Worm (Caenorhabditis elegans): ENCODE results near the gene R04F11.2.
A peak's percentile ranks its signal among the peaks of the same experiment; 100 is the strongest.

R04F11.2 gene

DNA sequence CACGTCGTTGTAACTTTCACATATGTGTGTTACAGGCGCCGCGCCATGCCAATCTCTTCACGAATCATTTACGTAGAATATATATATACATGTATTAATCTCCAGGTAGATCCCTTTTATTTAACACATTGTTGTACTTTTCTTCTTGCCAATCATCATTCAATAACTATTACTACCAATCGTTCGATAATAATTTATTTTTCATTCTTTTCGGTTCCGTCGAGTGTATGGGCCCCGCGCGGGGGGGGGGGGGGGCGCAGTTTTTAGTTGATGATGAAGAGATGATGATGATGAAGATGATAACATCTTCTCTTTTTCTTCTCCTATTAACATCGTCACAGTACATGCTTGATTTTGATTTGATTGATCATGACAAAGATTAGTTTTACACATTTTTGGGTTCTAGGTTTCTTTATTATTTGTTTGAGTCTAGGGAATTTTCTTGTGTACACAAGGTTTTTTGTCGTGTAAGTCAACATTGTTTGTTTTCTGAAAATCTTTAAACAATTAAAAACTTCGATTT is 18.9 kb upstream of the R04F11.2 start:
- TF ChIP-seq nhr-10 (tag; optimal IDR thresholded peaks at IDR 0.05) (no peak), blmp-1 (tag; optimal IDR thresholded peaks at IDR 0.05; ENCODE audit: insufficient read depth) (peak; percentile 20), ztf-1 (GFP tag; conservative IDR thresholded peaks at IDR 0.05) (no peak), sma-9 (GFP tag; optimal IDR thresholded peaks at IDR 0.05) (peak; percentile 66), sma-9 (tag; optimal IDR thresholded peaks at IDR 0.05) (no peak), nhr-11 (tag; optimal IDR thresholded peaks at IDR 0.05) (no peak), sma-3 (GFP tag; optimal IDR thresholded peaks at IDR 0.05) (peak; percentile 40)

DNA sequence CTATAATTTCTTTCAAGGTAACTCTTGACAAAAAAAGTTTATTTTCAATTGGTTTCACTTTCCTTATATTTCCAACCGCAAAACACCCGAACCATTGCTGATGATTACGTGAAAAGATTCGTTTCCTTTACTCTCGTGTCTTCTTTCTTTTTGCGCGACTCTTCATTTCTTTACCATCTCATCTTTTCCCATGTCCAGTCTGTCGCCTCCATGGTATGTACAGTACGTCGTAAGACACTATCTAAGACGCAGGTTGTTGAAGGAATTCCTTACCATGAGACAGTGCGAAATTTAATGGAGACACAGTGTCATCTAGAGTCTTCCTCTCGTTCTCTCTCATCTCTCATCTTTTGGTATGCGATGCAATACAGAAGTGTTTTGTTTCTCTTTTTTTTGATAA is 18.0 kb upstream of the R04F11.2 start:
- no peak for TF ChIP-seq ztf-4 (tag; optimal IDR thresholded peaks at IDR 0.05)
- TF ChIP-seq sem-4 (tag; optimal IDR thresholded peaks at IDR 0.05): peak; percentile 64
- TF ChIP-seq sma-3 (GFP tag; optimal IDR thresholded peaks at IDR 0.05): peak; percentile 86
- TF ChIP-seq nhr-11 (tag; optimal IDR thresholded peaks at IDR 0.05): no peak
- TF ChIP-seq F13H6.1 (tag; optimal IDR thresholded peaks at IDR 0.05): peak; percentile 71
- peak; percentile 80 for TF ChIP-seq crh-2 (tag; optimal IDR thresholded peaks at IDR 0.05)
- peak; percentile 87 for TF ChIP-seq nhr-21 (tag; optimal IDR thresholded peaks at IDR 0.05)
- TF ChIP-seq fos-1 (tag; optimal IDR thresholded peaks at IDR 0.05): peak; percentile 82
- TF ChIP-seq unc-55 (GFP tag; optimal IDR thresholded peaks at IDR 0.05): no peak
- TF ChIP-seq lsy-2 (tag; optimal IDR thresholded peaks at IDR 0.05): peak in 1 of 2 experiments; percentile 60
- TF ChIP-seq nhr-25 (tag; optimal IDR thresholded peaks at IDR 0.05): peak; percentile 88
- TF ChIP-seq lin-11 (tag; optimal IDR thresholded peaks at IDR 0.05): no peak
- TF ChIP-seq Y55F3AM.14 (GFP tag; optimal IDR thresholded peaks at IDR 0.05): no peak
- TF ChIP-seq C34F6.9 (tag; optimal IDR thresholded peaks at IDR 0.05): peak; percentile 54
- TF ChIP-seq nhr-129 (tag; optimal IDR thresholded peaks at IDR 0.05): peak; percentile 89
- TF ChIP-seq gmeb-1 (tag; optimal IDR thresholded peaks at IDR 0.05): peak; percentile 67
- no peak for TF ChIP-seq mbf-1 (tag; optimal IDR thresholded peaks at IDR 0.05)
- TF ChIP-seq mdl-1 (tag; optimal IDR thresholded peaks at IDR 0.05): peak in 1 of 2 experiments; percentile 18
- peak; percentile 1 for TF ChIP-seq snpc-4 (tag; optimal IDR thresholded peaks at IDR 0.05)
- no peak for TF ChIP-seq nhr-10 (tag; optimal IDR thresholded peaks at IDR 0.05)
- no peak for TF ChIP-seq zag-1 (tag; optimal IDR thresholded peaks at IDR 0.05)
- TF ChIP-seq blmp-1 (tag; optimal IDR thresholded peaks at IDR 0.05; ENCODE audit: insufficient read depth): peak; percentile 84
- no peak for TF ChIP-seq dmd-4 (tag; optimal IDR thresholded peaks at IDR 0.05)
- peak; percentile 75 for TF ChIP-seq egl-27 (tag; optimal IDR thresholded peaks at IDR 0.05)
- TF ChIP-seq lin-13 (GFP tag; optimal IDR thresholded peaks at IDR 0.05): no peak
- peak; percentile 89 for TF ChIP-seq sma-9 (GFP tag; optimal IDR thresholded peaks at IDR 0.05)
- no peak for TF ChIP-seq sma-9 (tag; optimal IDR thresholded peaks at IDR 0.05)
- no peak for TF ChIP-seq ama-1 (optimal IDR thresholded peaks at IDR 0.05)

DNA sequence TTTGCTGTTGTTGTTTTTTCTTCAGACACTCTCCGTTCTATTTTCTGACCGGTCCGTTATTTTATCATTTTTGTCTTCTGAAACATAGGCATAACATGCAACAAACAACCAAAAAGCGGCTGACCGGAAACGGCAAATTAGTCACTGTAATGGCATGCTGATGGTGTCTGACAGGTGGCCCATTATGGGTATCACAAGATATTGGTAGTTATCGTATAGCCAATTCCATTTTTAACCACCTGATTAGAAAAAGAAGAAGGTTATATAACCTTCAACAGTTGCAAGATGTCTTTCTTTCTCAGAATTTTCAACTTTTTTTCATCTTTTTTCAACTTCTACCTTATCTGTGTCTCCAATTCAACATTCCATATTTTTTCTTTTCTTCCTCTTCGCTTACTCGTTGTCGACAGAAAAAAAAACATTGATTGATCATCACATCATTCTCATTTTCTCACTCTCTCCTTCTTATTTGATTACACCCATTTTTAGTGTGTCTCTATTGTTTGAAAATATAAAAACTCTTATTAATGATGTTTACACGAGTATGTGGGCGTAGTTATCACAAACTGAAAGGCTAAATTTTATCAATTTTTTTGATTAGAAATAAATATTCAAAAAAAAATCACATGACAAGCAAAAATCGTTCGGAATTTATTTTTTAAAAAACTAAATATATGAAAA is 17.3 kb upstream of the R04F11.2 start:
- TF ChIP-seq sma-3 (GFP tag; optimal IDR thresholded peaks at IDR 0.05) (peak; percentile 37), nhr-21 (tag; optimal IDR thresholded peaks at IDR 0.05) (peak; percentile 15), nhr-25 (tag; optimal IDR thresholded peaks at IDR 0.05) (peak; percentile 69), ama-1 (optimal IDR thresholded peaks at IDR 0.05) (peak; percentile 15), unc-55 (GFP tag; optimal IDR thresholded peaks at IDR 0.05) (no peak), crh-2 (tag; optimal IDR thresholded peaks at IDR 0.05) (peak; percentile 6), lin-11 (tag; optimal IDR thresholded peaks at IDR 0.05) (no peak)

DNA sequence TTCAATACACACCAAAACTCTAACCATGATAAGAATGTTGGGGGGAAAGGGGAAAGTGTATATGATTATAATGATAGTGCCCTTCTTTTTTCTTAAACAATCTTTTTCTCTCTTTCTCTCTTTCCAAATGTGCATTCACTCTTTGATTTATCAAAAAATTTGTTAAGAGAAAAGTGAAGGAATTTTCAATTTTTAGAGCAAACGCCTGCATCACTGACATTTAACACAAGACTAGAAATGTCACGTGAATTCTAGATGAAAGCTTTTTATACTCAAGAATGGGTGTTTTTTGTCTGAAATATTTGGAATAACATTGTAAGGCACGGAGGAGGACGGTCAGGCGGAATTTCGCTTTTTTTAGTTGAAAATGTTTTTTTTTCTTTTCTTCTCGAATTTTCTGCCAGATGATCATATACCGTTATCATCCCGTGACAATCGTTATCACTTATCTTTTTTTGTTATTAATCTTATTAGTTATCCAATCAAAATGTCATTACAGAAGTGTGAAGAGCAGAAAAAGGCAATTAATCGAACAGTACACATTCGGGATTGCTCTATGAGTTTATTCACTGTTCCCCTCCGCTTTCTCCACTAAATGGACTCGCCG is 16.1 kb upstream of the R04F11.2 start, which contains the start of the genes frm-7 and F55C5.17:
TSS of gene frm-7 (plus strand) at position 500 of the 607 bp plus-strand sequence.
TSS of gene F55C5.17 (plus strand) at position 557 of the 607 bp plus-strand sequence.
- TF ChIP-seq ama-1 (optimal IDR thresholded peaks at IDR 0.05) (no peak), ztf-4 (tag; optimal IDR thresholded peaks at IDR 0.05) (no peak), nhr-21 (tag; optimal IDR thresholded peaks at IDR 0.05) (no peak), unc-55 (GFP tag; optimal IDR thresholded peaks at IDR 0.05) (no peak), crh-2 (tag; optimal IDR thresholded peaks at IDR 0.05) (peak; percentile 31), sma-3 (GFP tag; optimal IDR thresholded peaks at IDR 0.05) (peak; percentile 13), ceh-82 (tag; optimal IDR thresholded peaks at IDR 0.05) (no peak), fos-1 (tag; optimal IDR thresholded peaks at IDR 0.05) (peak; percentile 49)

Measured in whole organism, L2 larva.